Fruit fly (Drosophila melanogaster): ENCODE measurements around the gene CG16989.

DNA sequence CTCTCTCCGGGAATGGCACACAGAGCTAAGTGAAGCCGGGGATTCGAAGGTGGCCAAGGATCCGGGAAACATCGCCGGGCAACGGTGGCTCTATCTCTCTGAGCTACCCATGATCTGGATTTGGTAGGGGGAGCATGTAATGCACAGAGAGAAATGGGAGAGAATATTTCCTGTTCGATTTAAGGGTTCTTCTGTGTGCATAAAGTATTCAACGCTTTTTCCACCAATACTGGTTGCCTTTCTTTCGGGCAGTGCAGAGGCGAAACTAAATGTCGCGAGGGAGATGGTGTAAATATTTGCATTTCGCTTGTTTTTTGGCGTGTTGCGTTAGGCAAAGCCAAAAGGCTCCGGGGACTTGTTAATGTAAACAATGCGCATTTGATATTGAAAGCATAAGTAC lies 49.0 kb downstream of the CG16989 start:
- TF ChIP-seq CG10348 (GFP tag; IDR thresholded peaks at IDR 0.05) (no peak), CG14655 (GFP tag; optimal IDR thresholded peaks at IDR 0.05) (no peak), EcR (GFP tag; optimal IDR thresholded peaks at IDR 0.05) (no peak), rn (GFP tag; IDR thresholded peaks at IDR 0.05) (no peak), CG12605 (GFP tag; IDR thresholded peaks at IDR 0.05) (no peak), D1 (tag; optimal IDR thresholded peaks at IDR 0.05) (no peak), CG8159 (tag; optimal IDR thresholded peaks at IDR 0.05) (peak; percentile 11)
